Fruit fly (Drosophila melanogaster): Measurements from ENCODE around the gene CG9458.
A peak's percentile ranks its signal among the peaks of the same experiment; 100 is the strongest.

CG9458 gene

DNA sequence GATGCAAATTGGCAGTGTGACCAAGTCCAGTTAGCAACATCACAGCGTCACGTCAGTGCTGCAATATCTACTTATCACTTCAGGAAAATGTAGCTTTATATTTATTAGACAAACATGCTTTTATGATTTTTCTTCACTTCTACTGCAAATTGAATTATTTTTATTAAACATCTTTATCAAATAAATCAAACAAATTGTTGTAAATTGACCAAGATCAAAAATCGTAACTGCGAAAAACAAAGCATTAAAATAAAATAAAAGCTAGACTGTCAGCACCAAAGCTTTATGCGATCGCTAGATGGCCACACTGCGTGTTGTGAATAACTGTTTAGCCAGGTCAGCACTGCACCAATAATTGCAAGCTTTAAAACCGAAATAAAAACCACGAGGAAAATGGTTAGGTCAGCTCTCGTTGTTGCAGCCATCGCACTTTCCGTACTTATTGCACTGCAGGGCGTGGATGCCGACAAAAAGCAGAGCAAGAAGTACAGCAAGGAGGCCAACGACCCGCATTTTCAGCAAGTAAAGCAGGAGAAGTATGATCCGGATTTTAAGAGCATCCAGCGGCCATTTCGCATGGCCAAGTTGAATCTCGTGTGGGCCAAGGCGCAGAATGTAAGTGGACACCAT lies 28.4 kb downstream of the CG9458 start, which contains the start of the genes CG12945 and CG8507 (continued):
- TF ChIP-seq oc (tag; optimal IDR thresholded peaks at IDR 0.05): no peak
- TF ChIP-seq sna (GFP tag; IDR thresholded peaks at IDR 0.05; ENCODE audit: partially characterized antibody): no peak
- no peak for TF ChIP-seq CG13894 (tag; optimal IDR thresholded peaks at IDR 0.05)
- no peak for TF ChIP-seq toy (GFP tag; IDR thresholded peaks at IDR 0.05)
- TF ChIP-seq CG8765 (GFP tag; IDR thresholded peaks at IDR 0.05): no peak
- TF ChIP-seq zen (tag; optimal IDR thresholded peaks at IDR 0.05): peak; percentile 25
- no peak for TF ChIP-seq HHEX (GFP tag; optimal IDR thresholded peaks at IDR 0.05)
- TF ChIP-seq CG10543 (GFP tag; optimal IDR thresholded peaks at IDR 0.05): no peak
- TF ChIP-seq en (GFP tag; optimal IDR thresholded peaks at IDR 0.05): no peak
- peak in 1 of 2 experiments; percentile 8 for TF ChIP-seq crp (GFP tag; optimal IDR thresholded peaks at IDR 0.05)
- no peak for TF ChIP-seq CG4282 (GFP tag; optimal IDR thresholded peaks at IDR 0.05)
- TF ChIP-seq CG10959 (GFP tag; IDR thresholded peaks at IDR 0.05): no peak
- no peak for TF ChIP-seq Nf-YB (GFP tag; optimal IDR thresholded peaks at IDR 0.05)
- TF ChIP-seq Sin3A (optimal IDR thresholded peaks at IDR 0.05): peak; percentile 85
- TF ChIP-seq CG7963 (GFP tag; IDR thresholded peaks at IDR 0.05; ENCODE audit: partially characterized antibody): no peak
- TF ChIP-seq ttk (GFP tag; IDR thresholded peaks at IDR 0.05): no peak
- TF ChIP-seq sqz (GFP tag; optimal IDR thresholded peaks at IDR 0.05): no peak
- peak; percentile 54 for TF ChIP-seq CHES-1-like (GFP tag; optimal IDR thresholded peaks at IDR 0.05)
- no peak for TF ChIP-seq CG4707 (GFP tag; optimal IDR thresholded peaks at IDR 0.05)
- no peak for TF ChIP-seq ci (GFP tag; IDR thresholded peaks at IDR 0.05)
- TF ChIP-seq Bgb (GFP tag; IDR thresholded peaks at IDR 0.05; ENCODE audit: partially characterized antibody): no peak
- no peak for TF ChIP-seq CG17802 (tag; optimal IDR thresholded peaks at IDR 0.05)
- TF ChIP-seq CG2678 (tag; optimal IDR thresholded peaks at IDR 0.05): no peak
- TF ChIP-seq gsb-n (tag; optimal IDR thresholded peaks at IDR 0.05): no peak
- TF ChIP-seq CG7928 (GFP tag; optimal IDR thresholded peaks at IDR 0.05): no peak
- no peak for TF ChIP-seq CG8944 (GFP tag; optimal IDR thresholded peaks at IDR 0.05)
- TF ChIP-seq CG3281 (GFP tag; optimal IDR thresholded peaks at IDR 0.05): peak; percentile 17
- TF ChIP-seq unc-4 (GFP tag; IDR thresholded peaks at IDR 0.05; ENCODE audit: partially characterized antibody): 0 out of 2 replicates have a peak, but pooled peaks have one; percentile 31
- TF ChIP-seq mam (GFP tag; optimal IDR thresholded peaks at IDR 0.05): peak; percentile 44
- TF ChIP-seq dmrt11E (tag; optimal IDR thresholded peaks at IDR 0.05): peak; percentile 4
- no peak for TF ChIP-seq CG7745 (tag; optimal IDR thresholded peaks at IDR 0.05)
- peak; percentile 76 for TF ChIP-seq CoRest (tag; optimal IDR thresholded peaks at IDR 0.05)
- TF ChIP-seq CG10462 (GFP tag; optimal IDR thresholded peaks at IDR 0.05): no peak
- TF ChIP-seq Dek (tag; optimal IDR thresholded peaks at IDR 0.05): peak; percentile 50
- no peak for TF ChIP-seq MTF-1 (GFP tag; optimal IDR thresholded peaks at IDR 0.05; ENCODE audit: borderline replicate concordance)
- no peak for TF ChIP-seq Hmr (GFP tag; optimal IDR thresholded peaks at IDR 0.05)
- TF ChIP-seq ranshi (GFP tag; IDR thresholded peaks at IDR 0.05): no peak
- peak; percentile 37 for TF ChIP-seq gcm (GFP tag; optimal IDR thresholded peaks at IDR 0.05)
- peak; percentile 93 for TF ChIP-seq row (GFP tag; IDR thresholded peaks at IDR 0.05)
- no peak for TF ChIP-seq danr (GFP tag; IDR thresholded peaks at IDR 0.05)
- no peak for TF ChIP-seq CG3726 (GFP tag; IDR thresholded peaks at IDR 0.05)
- no peak for TF ChIP-seq sc (optimal IDR thresholded peaks at IDR 0.05)
- TF ChIP-seq sc (GFP tag; optimal IDR thresholded peaks at IDR 0.05): no peak
- peak; percentile 48 for TF ChIP-seq PHDP (tag; optimal IDR thresholded peaks at IDR 0.05)
- TF ChIP-seq Max (GFP tag; optimal IDR thresholded peaks at IDR 0.05): peak; percentile 63
- no peak for TF ChIP-seq CG8388 (GFP tag; optimal IDR thresholded peaks at IDR 0.05)
- TF ChIP-seq CkIIα-i1 (GFP tag; IDR thresholded peaks at IDR 0.05): no peak
- TF ChIP-seq CG3995 (GFP tag; optimal IDR thresholded peaks at IDR 0.05): peak; percentile 88
- no peak for TF ChIP-seq CG4854 (GFP tag; optimal IDR thresholded peaks at IDR 0.05)
- TF ChIP-seq Dref (GFP tag; IDR thresholded peaks at IDR 0.05): no peak
